Fruit fly (Drosophila melanogaster): Measurements from ENCODE around the gene msl-2.

- TF ChIP-seq CG17806 (tag; optimal IDR thresholded peaks at IDR 0.05), result no peak
- no peak for TF ChIP-seq gl (tag; optimal IDR thresholded peaks at IDR 0.05)
Measured at dm6 chr2L:3461760-3462159, 4.2 kb downstream of the msl-2 start, which contains the start of gene CG3246.
